Worm (Caenorhabditis elegans): Measurements from ENCODE around the gene fbxa-157.
"Not testable (repeated sequence)": the region's sequence is repeated elsewhere in the genome, so short reads cannot be mapped to it uniquely, and the experiment has no call there.

Gene fbxa-157

DNA sequence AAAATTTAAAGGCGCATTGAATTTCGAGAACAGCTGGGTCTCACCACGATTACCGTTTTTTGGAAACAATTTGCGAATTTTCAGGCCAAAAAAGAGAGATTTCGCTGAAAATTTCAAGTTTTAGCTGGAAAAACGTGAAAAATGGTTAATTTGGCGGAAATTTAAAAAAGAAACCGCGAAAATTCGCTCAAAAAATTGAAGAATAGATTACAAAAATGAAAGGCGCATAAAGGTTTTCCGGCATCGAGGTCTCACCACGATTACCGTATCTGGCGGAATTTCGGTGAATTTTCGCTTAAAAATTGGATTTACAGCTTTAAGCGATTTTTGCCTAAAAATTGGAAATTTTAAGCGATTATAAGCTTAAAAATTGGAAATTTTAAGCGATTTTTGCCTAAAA lies 40.1 kb upstream of the fbxa-157 start:
- TF ChIP-seq sup-37 (GFP tag; optimal IDR thresholded peaks at IDR 0.05) (no peak), nhr-11 (tag; optimal IDR thresholded peaks at IDR 0.05) (no peak), efl-3 (GFP tag; optimal IDR thresholded peaks at IDR 0.05) (no peak), aha-1 (tag; optimal IDR thresholded peaks at IDR 0.05) (no peak), C16A3.4 (tag; optimal IDR thresholded peaks at IDR 0.05) (no peak)

DNA sequence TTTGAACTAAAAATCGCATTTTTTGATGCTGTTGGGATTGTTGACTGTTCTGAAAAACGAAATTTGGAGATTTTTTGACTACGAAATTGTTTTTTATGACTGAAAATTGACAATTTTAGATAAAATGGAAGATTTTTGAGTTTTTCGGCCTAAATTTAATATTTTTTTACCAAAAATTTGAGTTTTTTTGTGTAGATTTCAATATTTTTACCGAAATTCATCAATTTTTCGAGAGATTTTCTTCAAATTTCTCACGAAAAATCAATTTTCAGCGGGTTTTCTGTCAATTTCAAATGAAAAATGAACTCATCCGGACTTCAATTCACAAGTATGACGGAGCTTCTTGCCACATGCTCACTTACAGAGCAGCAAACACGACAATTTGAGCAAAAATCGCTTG lies 34.3 kb upstream of the fbxa-157 start, which contains the start of gene Y59A8A.8:
TSS of gene Y59A8A.8 (plus strand) at position 301 of the 400 bp plus-strand sequence.
- not testable (repeated sequence) for TF ChIP-seq lir-3 (tag; optimal IDR thresholded peaks at IDR 0.05; ENCODE audit: poor library complexity); egl-13 (tag; optimal IDR thresholded peaks at IDR 0.05); ztf-11 (tag; optimal IDR thresholded peaks at IDR 0.05)

DNA sequence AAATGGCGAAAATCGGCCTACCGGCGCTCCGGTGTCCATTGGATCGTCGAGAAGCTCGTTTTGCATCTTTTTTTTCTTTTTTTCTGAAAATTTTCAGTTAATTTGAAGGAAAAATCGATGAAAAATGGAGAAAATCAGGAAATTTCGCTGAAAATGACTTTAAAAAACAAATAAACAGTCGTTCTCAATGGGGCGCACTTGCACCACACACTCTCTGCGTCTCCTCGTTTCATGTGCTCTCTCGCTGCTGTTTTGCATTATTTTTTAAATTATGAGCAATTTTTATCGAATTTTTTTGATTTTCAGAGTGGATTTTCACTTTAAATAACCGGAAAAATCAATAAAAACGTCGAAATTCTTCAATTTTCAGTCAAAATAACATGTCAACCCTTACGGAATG lies 29.0 kb upstream of the fbxa-157 start, which contains the start of gene csn-1:
TSS of gene csn-1 (minus strand) at position 83 of the 400 bp plus-strand sequence.
- no peak for TF ChIP-seq lin-13 (GFP tag; optimal IDR thresholded peaks at IDR 0.05)
- no peak for TF ChIP-seq hpl-2 (GFP tag; optimal IDR thresholded peaks at IDR 0.05)
- peak; percentile 1 for TF ChIP-seq skn-1 (tag; optimal IDR thresholded peaks at IDR 0.05)
- no peak for TF ChIP-seq nhr-84 (tag; optimal IDR thresholded peaks at IDR 0.05)
- no peak for TF ChIP-seq mdl-1 (tag; optimal IDR thresholded peaks at IDR 0.05)
- TF ChIP-seq lin-35 (GFP tag; optimal IDR thresholded peaks at IDR 0.05), result peak; percentile 10 to 41
- TF ChIP-seq dpl-1 (GFP tag; optimal IDR thresholded peaks at IDR 0.05), result peak; percentile 16 to 39 (median 21)
- TF ChIP-seq isw-1 (GFP tag; IDR thresholded peaks at IDR 0.05), result peak; percentile 1; the same call in 1 of the 2 replicates
- no peak for TF ChIP-seq F16B12.6 (tag; optimal IDR thresholded peaks at IDR 0.05)
- peak; percentile 25 for TF ChIP-seq snpc-4 (tag; optimal IDR thresholded peaks at IDR 0.05)
- peak; percentile 48 to 54 for TF ChIP-seq efl-1 (optimal IDR thresholded peaks at IDR 0.05)
- TF ChIP-seq efl-1 (GFP tag; optimal IDR thresholded peaks at IDR 0.05 in 1 of 2), result peak in 1 of 2 experiments; percentile 39
- TF ChIP-seq ceh-82 (tag; optimal IDR thresholded peaks at IDR 0.05), result peak in 2 of 3 experiments; percentile 32 to 33
- TF ChIP-seq elt-2 (tag; optimal IDR thresholded peaks at IDR 0.05), result no peak
- TF ChIP-seq snu-23 (GFP tag; optimal IDR thresholded peaks at IDR 0.05), result peak; percentile 21
- TF ChIP-seq lin-15B (tag; optimal IDR thresholded peaks at IDR 0.05), result peak; percentile 14
- TF ChIP-seq lsy-2 (tag; optimal IDR thresholded peaks at IDR 0.05), result peak; percentile 7 to 17
- no peak for TF ChIP-seq unc-62 (GFP tag; optimal IDR thresholded peaks at IDR 0.05)
- peak; percentile 28 for TF ChIP-seq ceh-90 (tag; optimal IDR thresholded peaks at IDR 0.05)
- no peak for TF ChIP-seq ces-1 (GFP tag; optimal IDR thresholded peaks at IDR 0.05)
- TF ChIP-seq egl-27 (tag; optimal IDR thresholded peaks at IDR 0.05), result no peak
- TF ChIP-seq xbp-1 (tag; optimal IDR thresholded peaks at IDR 0.05), result peak; percentile 48
- TF ChIP-seq blmp-1 (tag; optimal IDR thresholded peaks at IDR 0.05), result no peak
- TF ChIP-seq grh-1 (GFP tag; IDR thresholded peaks at IDR 0.05), result no peak

DNA sequence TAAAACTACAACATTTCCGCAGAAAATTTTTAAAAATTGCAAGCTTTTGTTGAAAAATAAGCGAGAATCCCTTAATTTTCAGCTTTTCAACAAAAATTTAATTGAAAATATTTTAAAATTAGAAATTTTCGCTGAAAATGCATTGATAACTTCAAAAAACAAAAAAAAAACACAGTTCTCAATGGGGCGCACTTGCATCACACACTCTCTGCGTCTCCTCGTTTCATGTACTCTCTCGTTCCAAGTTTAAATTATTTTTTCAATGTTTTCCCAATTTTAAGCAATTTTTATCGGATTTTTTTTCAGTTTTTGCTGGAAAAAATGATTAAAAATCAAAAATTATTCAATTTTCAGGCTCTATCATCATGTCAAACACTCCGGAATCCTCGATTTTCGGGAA lies 28.6 kb upstream of the fbxa-157 start, which contains the start of gene phf-14:
TSS of gene phf-14 (plus strand) at position 345 of the 400 bp plus-strand sequence.
- TF ChIP-seq nhr-76 (tag; optimal IDR thresholded peaks at IDR 0.05) (no peak), efl-3 (GFP tag; optimal IDR thresholded peaks at IDR 0.05) (no peak), lir-3 (tag; optimal IDR thresholded peaks at IDR 0.05; ENCODE audit: poor library complexity) (no peak), lin-13 (GFP tag; optimal IDR thresholded peaks at IDR 0.05) (peak; percentile 18), ceh-82 (tag; optimal IDR thresholded peaks at IDR 0.05) (peak; percentile 48 to 69 (median 53)), snu-23 (GFP tag; optimal IDR thresholded peaks at IDR 0.05) (peak; percentile 73), dpl-1 (GFP tag; optimal IDR thresholded peaks at IDR 0.05) (peak; percentile 44 to 68 (median 60)), snpc-4 (tag; optimal IDR thresholded peaks at IDR 0.05) (peak; percentile 57), mep-1 (tag; optimal IDR thresholded peaks at IDR 0.05) (peak; percentile 84), blmp-1 (tag; optimal IDR thresholded peaks at IDR 0.05) (peak; percentile 22), elt-3 (tag; optimal IDR thresholded peaks at IDR 0.05) (peak in 2 of 6 experiments; percentile 21 to 41), lin-15B (tag; optimal IDR thresholded peaks at IDR 0.05) (peak; percentile 35), xbp-1 (tag; optimal IDR thresholded peaks at IDR 0.05) (peak; percentile 60), ceh-8 (GFP tag; optimal IDR thresholded peaks at IDR 0.05) (no peak), skn-1 (tag; optimal IDR thresholded peaks at IDR 0.05) (peak; percentile 19), nhr-85 (tag) (peak; percentile 66), lsy-2 (tag; optimal IDR thresholded peaks at IDR 0.05) (peak; percentile 71 to 81), alr-1 (tag; optimal IDR thresholded peaks at IDR 0.05; ENCODE audit: borderline replicate concordance) (no peak), lin-35 (GFP tag; optimal IDR thresholded peaks at IDR 0.05) (peak; percentile 65), fkh-8 (tag; optimal IDR thresholded peaks at IDR 0.05) (peak; percentile 47), tbx-2 (tag; optimal IDR thresholded peaks at IDR 0.05) (peak; percentile 46), nhr-19 (GFP tag; conservative IDR thresholded peaks at IDR 0.05) (peak; percentile 71), efl-1 (optimal IDR thresholded peaks at IDR 0.05) (peak; percentile 69 to 71), efl-1 (GFP tag; optimal IDR thresholded peaks at IDR 0.05 in 1 of 2) (peak; percentile 70 to 95), nhr-11 (tag; optimal IDR thresholded peaks at IDR 0.05) (no peak), F16B12.6 (tag; optimal IDR thresholded peaks at IDR 0.05) (peak; percentile 2), lin-39 (tag; optimal IDR thresholded peaks at IDR 0.05) (peak; percentile 30), unc-86 (tag; optimal IDR thresholded peaks at IDR 0.05) (peak; percentile 44), C16A3.4 (tag; optimal IDR thresholded peaks at IDR 0.05) (peak; percentile 26), mdl-1 (tag; optimal IDR thresholded peaks at IDR 0.05) (no peak), egl-13 (tag; optimal IDR thresholded peaks at IDR 0.05) (peak; percentile 9)

All from whole organism, L1 larva.